Fruit fly (Drosophila melanogaster) whole organism, embryonic: ENCODE results near the gene CG32373.

Source experiments
- B-H1 ChIP-seq: fragments of 200-800 bp; sonication (Bioruptor generic); IDR thresholded peaks from 3 replicates; pipeline ENCODE4 v1.3.6; 2022; ENCODE audit warnings: missing biosample characterization, missing genetic modification characterization
- CG10366 ChIP-seq: fragments of 200-800 bp; sonication (Bioruptor generic); IDR thresholded peaks from 2 replicates; pipeline ENCODE4 v1.3.6; 2022; ENCODE audit warnings: missing biosample characterization, missing genetic modification characterization
- CG10431 ChIP-seq: fragments of 200-800 bp; sonication (Bioruptor generic); optimal IDR thresholded peaks from 3 replicates; lab custom pipeline; 2018; ENCODE audit warnings: missing biosample characterization, mild to moderate bottlenecking, missing genetic modification characterization
- CG12071 ChIP-seq: fragments of 200-800 bp; sonication (Bioruptor generic); optimal IDR thresholded peaks from 3 replicates; lab custom pipeline; 2018; ENCODE audit warnings: missing biosample characterization, mild to moderate bottlenecking, missing genetic modification characterization
- CG13775 ChIP-seq: fragments of 200-800 bp; sonication (Bioruptor generic); optimal IDR thresholded peaks from 3 replicates; lab custom pipeline; 2017; ENCODE audit warnings: missing biosample characterization, mild to moderate bottlenecking, missing genetic modification characterization
- CG17829 ChIP-seq: fragments of 200-800 bp; optimal IDR thresholded peaks from 2 replicates; lab custom pipeline; 2019; ENCODE audit warnings: missing biosample characterization, mild to moderate bottlenecking, missing genetic modification characterization, moderate library complexity
- CG18476 ChIP-seq: fragments of 200-800 bp; sonication (Bioruptor generic); optimal IDR thresholded peaks from 2 replicates; lab custom pipeline; 2016; ENCODE audit warnings: missing biosample characterization, mild to moderate bottlenecking, missing genetic modification characterization
- CG18619 ChIP-seq: fragments of 200-800 bp; sonication (Bioruptor generic); optimal IDR thresholded peaks from 3 replicates; lab custom pipeline; 2017; ENCODE audit warnings: missing biosample characterization, mild to moderate bottlenecking, missing genetic modification characterization
- CG18764 ChIP-seq: fragments of 200-800 bp; sonication (Bioruptor generic); optimal IDR thresholded peaks from 3 replicates; lab custom pipeline; 2016; ENCODE audit warnings: missing biosample characterization, missing genetic modification characterization
- CG2678 ChIP-seq: fragments of 200-800 bp; sonication (Bioruptor generic); optimal IDR thresholded peaks from 3 replicates; lab custom pipeline; 2019; ENCODE audit warnings: missing biosample characterization, mild to moderate bottlenecking, missing genetic modification characterization, moderate library complexity
- CG34376 ChIP-seq: fragments of 200-800 bp; sonication (Bioruptor generic); optimal IDR thresholded peaks from 2 replicates; lab custom pipeline; 2018; ENCODE audit warnings: missing biosample characterization, mild to moderate bottlenecking, missing genetic modification characterization
- CG4707 ChIP-seq: fragments of 200-800 bp; sonication (Bioruptor generic); optimal IDR thresholded peaks from 2 replicates; lab custom pipeline; 2018; ENCODE audit warnings: missing biosample characterization, mild to moderate bottlenecking, missing genetic modification characterization, moderate library complexity
- CG6813 ChIP-seq: fragments of 200-800 bp; sonication (Bioruptor generic); optimal IDR thresholded peaks from 2 replicates; lab custom pipeline; 2017; ENCODE audit warnings: missing biosample characterization, missing genetic modification characterization, mild to moderate bottlenecking, moderate library complexity, missing genetic modification reagents
- CG7372 ChIP-seq: fragments of 200-800 bp; sonication (Bioruptor generic); IDR thresholded peaks from 2 replicates; pipeline ENCODE4 v1.3.6; 2022; ENCODE audit warnings: missing biosample characterization, missing genetic modification characterization
- CG7839 ChIP-seq: fragments of 200-800 bp; sonication (Bioruptor generic); optimal IDR thresholded peaks from 3 replicates; lab custom pipeline; 2018; ENCODE audit warnings: missing biosample characterization, mild to moderate bottlenecking, missing genetic modification characterization, moderate library complexity
- CG9609 ChIP-seq: fragments of 200-800 bp; sonication (Bioruptor generic); optimal IDR thresholded peaks from 3 replicates; lab custom pipeline; 2016; ENCODE audit warnings: missing biosample characterization, missing genetic modification characterization
- Dad ChIP-seq: fragments of 200-800 bp; sonication (Bioruptor generic); optimal IDR thresholded peaks from 3 replicates; lab custom pipeline; 2016; ENCODE audit warnings: missing biosample characterization, missing genetic modification characterization
- Ets65A ChIP-seq: fragments of 200-800 bp; sonication (Bioruptor generic); peaks from one replicate; lab custom pipeline; 2016; ENCODE audit warnings: missing biosample characterization, missing genetic modification characterization
- Ets97D ChIP-seq: fragments of 200-800 bp; sonication (Bioruptor generic); optimal IDR thresholded peaks from 3 replicates; lab custom pipeline; 2016; ENCODE audit warnings: missing biosample characterization, missing genetic modification characterization
- GATAe ChIP-seq: fragments of 200-800 bp; sonication (Bioruptor generic); conservative IDR thresholded peaks from 2 replicates; pipeline ENCODE4 v1.3.6; 2022; ENCODE audit warnings: missing biosample characterization, missing genetic modification characterization
- H15 ChIP-seq: fragments of 200-800 bp; sonication (Bioruptor generic); IDR thresholded peaks from 3 replicates; pipeline ENCODE4 v1.3.6; 2022; ENCODE audit warnings: missing biosample characterization, missing genetic modification characterization
- Hr78 ChIP-seq, 2 experiments: fragments of 200-800 bp in 1 of 2; fragments of >200 bp in 1 of 2; sonication (Bioruptor generic) in 1 of 2; optimal IDR thresholded peaks; 2 replicates each; lab custom pipeline; 2017 to 2019; ENCODE audit warnings: missing biosample characterization in 2 of 2, missing genetic modification characterization in 2 of 2, mild to moderate bottlenecking in 1 of 2, moderate library complexity in 1 of 2
- MBD-R2 ChIP-seq: fragments of 200-800 bp; sonication (Bioruptor generic); IDR thresholded peaks from 2 replicates; pipeline ENCODE4 v1.3.6; 2022; ENCODE audit warnings: missing biosample characterization, missing genetic modification characterization
- MTF-1 ChIP-seq: fragments of 200-800 bp; sonication (Bioruptor generic); optimal IDR thresholded peaks from 2 replicates; lab custom pipeline; 2018; ENCODE audit warnings: missing biosample characterization, mild to moderate bottlenecking, missing genetic modification characterization, borderline replicate concordance
- Mad ChIP-seq: fragments of 200-800 bp; sonication (Bioruptor generic); optimal IDR thresholded peaks from 2 replicates; lab custom pipeline; 2016; ENCODE audit warnings: missing biosample characterization, missing genetic modification characterization
- NC2α ChIP-seq: fragments of 200-800 bp; sonication (Bioruptor generic); optimal IDR thresholded peaks from 2 replicates; lab custom pipeline; 2016; ENCODE audit warnings: missing biosample characterization, missing genetic modification characterization
- Six4 ChIP-seq: fragments of 200-800 bp; sonication (Bioruptor generic); optimal IDR thresholded peaks from 2 replicates; lab custom pipeline; 2016; ENCODE audit warnings: missing biosample characterization, missing genetic modification characterization
- Sox102F ChIP-seq: fragments of 200-800 bp; sonication (Bioruptor generic); optimal IDR thresholded peaks from 2 replicates; lab custom pipeline; 2018; ENCODE audit warnings: missing biosample characterization, mild to moderate bottlenecking, missing genetic modification characterization, moderate library complexity
- Stat92E ChIP-seq, 3 experiments: fragments of >200 bp in 2 of 3; fragments of 200-800 bp in 1 of 3; sonication (Bioruptor generic) in 1 of 3; optimal IDR thresholded peaks; 2 replicates each; lab custom pipeline; 2017 to 2019; ENCODE audit warnings: missing biosample characterization in 3 of 3, missing genetic modification characterization in 3 of 3, mild to moderate bottlenecking in 1 of 3, moderate library complexity in 1 of 3
- TFAM ChIP-seq: fragments of 200-800 bp; sonication (Bioruptor generic); optimal IDR thresholded peaks from 2 replicates; lab custom pipeline; 2017; ENCODE audit warnings: missing biosample characterization, missing genetic modification characterization, inconsistent platforms
- Trl ChIP-seq, 3 experiments: fragments of >200 bp in 2 of 3; fragments of 200-800 bp in 1 of 3; sonication (Bioruptor generic) in 1 of 3; optimal IDR thresholded peaks; 2 replicates in 1 of 3; 3 replicates in 2 of 3; lab custom pipeline; 2016 to 2017; ENCODE audit warnings: missing biosample characterization in 1 of 3, missing genetic modification characterization in 1 of 3
- az2 ChIP-seq: fragments of 200-800 bp; sonication (Bioruptor generic); optimal IDR thresholded peaks from 3 replicates; lab custom pipeline; 2016; ENCODE audit warnings: missing biosample characterization, missing genetic modification characterization
- cas ChIP-seq: fragments of 200-800 bp; sonication (Bioruptor generic); IDR thresholded peaks from 2 replicates; pipeline ENCODE4 v1.3.6; 2022; ENCODE audit warnings: missing biosample characterization, missing genetic modification characterization
- ci ChIP-seq: fragments of 200-800 bp; sonication (Bioruptor generic); IDR thresholded peaks from 3 replicates; pipeline ENCODE4 v1.3.6; 2022; ENCODE audit warnings: missing biosample characterization, missing genetic modification characterization
- da ChIP-seq: fragments of 200-800 bp; sonication (Bioruptor generic); optimal IDR thresholded peaks from 2 replicates; lab custom pipeline; 2016; ENCODE audit warnings: missing biosample characterization, missing genetic modification characterization
- dysf ChIP-seq: fragments of 200-800 bp; sonication (Bioruptor generic); IDR thresholded peaks from 3 replicates; pipeline ENCODE4 v1.3.6; 2022; ENCODE audit warnings: missing biosample characterization, missing genetic modification characterization
- gce ChIP-seq: fragments of 200-800 bp; sonication (Bioruptor generic); IDR thresholded peaks from 3 replicates; pipeline ENCODE4 v1.3.6; 2022; ENCODE audit warnings: missing biosample characterization, missing genetic modification characterization
- gcm ChIP-seq: fragments of 200-800 bp; sonication (Bioruptor generic); optimal IDR thresholded peaks from 2 replicates; lab custom pipeline; 2019; ENCODE audit warnings: missing biosample characterization, mild to moderate bottlenecking, missing genetic modification characterization, moderate library complexity
- kay ChIP-seq: fragments of 200-800 bp; sonication (Bioruptor generic); optimal IDR thresholded peaks from 2 replicates; lab custom pipeline; 2016; ENCODE audit warnings: missing biosample characterization, missing genetic modification characterization
- ken ChIP-seq: fragments of 200-800 bp; sonication (Bioruptor generic); IDR thresholded peaks from 3 replicates; pipeline ENCODE4 v1.3.6; 2022; ENCODE audit warnings: missing biosample characterization, missing genetic modification characterization
- nau ChIP-seq: fragments of 200-800 bp; sonication (Bioruptor generic); optimal IDR thresholded peaks from 3 replicates; lab custom pipeline; 2017; ENCODE audit warnings: missing biosample characterization, mild to moderate bottlenecking, missing genetic modification characterization, missing genetic modification reagents
- pzg ChIP-seq: fragments of 200-800 bp; sonication (Bioruptor generic); optimal IDR thresholded peaks from 3 replicates; lab custom pipeline; 2018; ENCODE audit warnings: missing biosample characterization, mild to moderate bottlenecking, missing genetic modification characterization, moderate library complexity
- ranshi ChIP-seq: fragments of 200-800 bp; sonication (Bioruptor generic); IDR thresholded peaks from 2 replicates; pipeline ENCODE4 v1.3.6; 2022; ENCODE audit warnings: missing biosample characterization, missing genetic modification characterization
- wdn ChIP-seq: fragments of 200-800 bp; sonication (Bioruptor generic); IDR thresholded peaks from 2 replicates; pipeline ENCODE4 v1.3.6; 2022; ENCODE audit warnings: missing biosample characterization, missing genetic modification characterization

CG32373 gene

dm6 chr3L:7743741-7744140, 93.4 kb downstream of the CG32373 start (continued):
- TF ChIP-seq Mad (GFP tag; lab: Kevin White, UChicago) = no peak
- no peak for TF ChIP-seq CG34376
- no peak for TF ChIP-seq CG12071 (GFP tag; lab: Kevin White, UChicago)
- TF ChIP-seq CG7839 (tag; lab: Kevin White, UChicago) = no peak
- no peak for TF ChIP-seq CG10366
- no peak for TF ChIP-seq nau (GFP tag; lab: Kevin White, UChicago)
- TF ChIP-seq TFAM (GFP tag; lab: Kevin White, UChicago) = no peak
- TF ChIP-seq MBD-R2 = no peak
- TF ChIP-seq ranshi (GFP tag; lab: Robert Waterston, UW) = no peak
- no peak for TF ChIP-seq GATAe
- TF ChIP-seq gce (GFP tag; lab: Robert Waterston, UW) = no peak

dm6 chr3L:7747044-7747443, 96.7 kb downstream of the CG32373 start, which contains the start of gene CG13685:
Gene CG13685 (plus strand): TSS chr3L:7747344.
- TF ChIP-seq Trl (optimal IDR thresholded peaks at IDR 0.05; lab: Kevin White, UChicago) = peak; percentile 27 to 34
- TF ChIP-seq Trl (GFP tag; optimal IDR thresholded peaks at IDR 0.05; lab: Kevin White, UChicago) = no peak
- TF ChIP-seq CG4707 (GFP tag; lab: Kevin White, UChicago) = no peak
- TF ChIP-seq CG7372 (GFP tag; lab: Robert Waterston, UW) = peak; percentile 16; the same call in 1 of the 2 replicates

DNA sequence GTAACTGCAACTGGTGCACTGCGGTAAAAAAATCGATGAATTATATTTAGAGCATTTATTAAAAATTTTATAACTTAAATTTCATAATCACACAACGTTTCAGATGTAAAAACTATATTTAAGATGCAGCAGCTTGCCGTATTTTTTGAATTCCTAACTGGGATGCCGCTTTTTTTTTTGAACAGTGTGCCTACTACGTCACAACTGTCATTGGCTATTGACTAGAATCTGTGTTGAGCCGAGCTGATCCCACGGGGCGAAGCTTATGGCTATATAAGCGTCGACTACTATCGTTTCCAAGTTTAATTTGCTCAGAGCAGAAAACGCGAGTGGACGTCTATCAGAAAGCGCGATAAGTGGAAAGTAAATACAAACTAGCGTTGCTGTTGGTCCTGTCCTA, 103.8 kb downstream of the CG32373 start, which contains the start of gene CG7409:
TSS of gene CG7409 (plus strand) at position 301 of the 400 bp plus-strand sequence.
- TF ChIP-seq H15 (GFP tag; lab: Robert Waterston, UW) (0 out of 3 replicates have a peak, but pooled peaks have one; percentile 25), B-H1 (GFP tag; lab: Robert Waterston, UW) (no peak), Ets65A (GFP tag; lab: Kevin White, UChicago) (peak; percentile 52), dysf (GFP tag; lab: Robert Waterston, UW) (0 out of 3 replicates have a peak, but pooled peaks have one; percentile 10), Sox102F (GFP tag; lab: Kevin White, UChicago) (peak; percentile 13), ken (GFP tag; lab: Robert Waterston, UW) (no peak), da (GFP tag; lab: Kevin White, UChicago) (no peak)

dm6 chr3L:7759835-7760780, 109.8 kb downstream of the CG32373 start, which contains the start of gene Hn:
Gene Hn (plus strand): TSS chr3L:7760453.
- TF ChIP-seq CG18764 (GFP tag; lab: Kevin White, UChicago) (no peak), CG10431 (no peak), Hr78 (GFP tag; optimal IDR thresholded peaks at IDR 0.05; lab: Kevin White, UChicago) (no peak), NC2α (no peak), CG18476 (no peak), CG7372 (GFP tag; lab: Robert Waterston, UW) (no peak), CG9609 (GFP tag; lab: Kevin White, UChicago) (no peak), Dad (GFP tag; lab: Kevin White, UChicago) (no peak), az2 (no peak), Stat92E (GFP tag; optimal IDR thresholded peaks at IDR 0.05; lab: Kevin White, UChicago) (no peak), CG2678 (tag; lab: Kevin White, UChicago) (no peak), gcm (no peak), CG17829 (no peak), MTF-1 (no peak), ci (GFP tag; lab: Robert Waterston, UW) (no peak), cas (GFP tag; lab: Robert Waterston, UW) (no peak), CG13775 (GFP tag; lab: Kevin White, UChicago) (no peak), Ets97D (no peak), Six4 (GFP tag; lab: Kevin White, UChicago) (no peak), kay (GFP tag; lab: Kevin White, UChicago) (no peak), CG18619 (GFP tag; lab: Kevin White, UChicago) (no peak), wdn (GFP tag; lab: Robert Waterston, UW) (no peak), CG6813 (GFP tag; lab: Kevin White, UChicago) (no peak), pzg (GFP tag; lab: Kevin White, UChicago) (no peak)
